Worm (Caenorhabditis elegans) whole organism, young adult: ENCODE results near the gene T03G6.3.
A peak's percentile ranks its signal among the peaks of the same experiment; 100 is the strongest.

Experiments
- B0019.2 ChIP-seq: fragments of 200-800 bp; sonication (Bioruptor generic); conservative IDR thresholded peaks from 2 replicates; pipeline ENCODE4 v1.3.6; 2022; ENCODE audit warnings: missing genetic modification reagents, missing genetic modification characterization, missing compliant biosample characterization
- B0336.3 ChIP-seq: fragments of 200-800 bp; sonication (Bioruptor generic); IDR thresholded peaks from 2 replicates; pipeline ENCODE4 v1.3.6; 2022; ENCODE audit warnings: missing genetic modification characterization, missing compliant biosample characterization
- C17E4.6 ChIP-seq: fragments of 200-800 bp; sonication (Bioruptor generic); IDR thresholded peaks from 2 replicates; pipeline ENCODE4 v1.3.6; 2022; ENCODE audit warnings: missing genetic modification reagents, missing genetic modification characterization, missing compliant biosample characterization
- F23B12.7 ChIP-seq: sonication (generic microtip); optimal IDR thresholded peaks from 2 replicates; lab custom pipeline; 2017; ENCODE audit warnings: missing genetic modification characterization, mild to moderate bottlenecking, missing compliant biosample characterization, antibody characterized with exemption, moderate library complexity; ENCODE audit not compliant: insufficient read depth
- F37B4.10 ChIP-seq: fragments of 200-800 bp; sonication (Bioruptor generic); IDR thresholded peaks from 2 replicates; pipeline ENCODE4 v1.3.6; 2022; ENCODE audit warnings: missing genetic modification characterization, missing compliant biosample characterization
- T26A5.8 ChIP-seq: sonication (generic microtip); optimal IDR thresholded peaks from 2 replicates; lab custom pipeline; 2016; ENCODE audit warnings: missing genetic modification characterization, missing compliant biosample characterization
- Y53G8AR.9 ChIP-seq: fragments of 200-800 bp; sonication (Bioruptor generic); conservative IDR thresholded peaks from 2 replicates; pipeline ENCODE4 v1.3.6; 2022; ENCODE audit warnings: missing genetic modification reagents, missing genetic modification characterization, missing compliant biosample characterization
- Y56A3A.18 ChIP-seq: fragments of 200-800 bp; sonication (Bioruptor generic); IDR thresholded peaks from 2 replicates; pipeline ENCODE4 v1.3.6; 2022; ENCODE audit warnings: missing genetic modification reagents, missing genetic modification characterization, missing compliant biosample characterization
- Y67H2A.10 ChIP-seq: fragments of 200-800 bp; sonication (Bioruptor generic); conservative IDR thresholded peaks from 2 replicates; pipeline ENCODE4 v1.3.6; 2022; ENCODE audit warnings: missing genetic modification reagents, missing genetic modification characterization, missing compliant biosample characterization
- Y95B8A.8 ChIP-seq: fragments of 200-800 bp; sonication (Bioruptor generic); IDR thresholded peaks from 2 replicates; pipeline ENCODE4 v1.3.6; 2022; ENCODE audit warnings: missing genetic modification reagents, missing genetic modification characterization, missing compliant biosample characterization
- akir-1 ChIP-seq: fragments of 200-800 bp; sonication (Bioruptor generic); optimal IDR thresholded peaks from 2 replicates; lab custom pipeline; 2018; ENCODE audit warnings: mild to moderate bottlenecking, missing genetic modification characterization, moderate library complexity, missing compliant biosample characterization
- aptf-2 ChIP-seq: fragments of 200-800 bp; sonication (Bioruptor generic); conservative IDR thresholded peaks from 2 replicates; pipeline ENCODE4 v1.3.6; 2022; ENCODE audit warnings: missing genetic modification reagents, missing genetic modification characterization, missing compliant biosample characterization
- cebp-2 ChIP-seq: fragments of 200-800 bp; sonication (Bioruptor generic); IDR thresholded peaks from 2 replicates; pipeline ENCODE4 v1.3.6; 2022; ENCODE audit warnings: missing genetic modification characterization, missing compliant biosample characterization
- dox-1 ChIP-seq: fragments of 200-800 bp; sonication (Bioruptor generic); IDR thresholded peaks from 2 replicates; pipeline ENCODE4 v1.3.6; 2022; ENCODE audit warnings: missing genetic modification reagents, missing genetic modification characterization, missing compliant biosample characterization
- egl-18 ChIP-seq: fragments of 200-800 bp; sonication (Bioruptor generic); IDR thresholded peaks from 2 replicates; pipeline ENCODE4 v1.3.6; 2022; ENCODE audit warnings: missing genetic modification reagents, missing genetic modification characterization, missing compliant biosample characterization
- egrh-3 ChIP-seq: fragments of 200-800 bp; sonication (Bioruptor generic); IDR thresholded peaks from 2 replicates; pipeline ENCODE4 v1.3.6; 2022; ENCODE audit warnings: missing genetic modification reagents, missing genetic modification characterization, missing compliant biosample characterization
- ets-4 ChIP-seq: fragments of 200-800 bp; sonication (Bioruptor generic); optimal IDR thresholded peaks from 2 replicates; lab custom pipeline; 2018; ENCODE audit warnings: mild to moderate bottlenecking, missing genetic modification characterization, missing compliant biosample characterization
- gei-17 ChIP-seq: fragments of 200-800 bp; sonication (Bioruptor generic); optimal IDR thresholded peaks from 2 replicates; lab custom pipeline; 2018; ENCODE audit warnings: mild to moderate bottlenecking, missing genetic modification characterization, missing compliant biosample characterization
- hlh-12 ChIP-seq: sonication (generic microtip); optimal IDR thresholded peaks from 2 replicates; lab custom pipeline; 2016; ENCODE audit warnings: missing genetic modification characterization, missing compliant biosample characterization
- let-526 ChIP-seq: fragments of 200-800 bp; sonication (Bioruptor generic); IDR thresholded peaks from 2 replicates; pipeline ENCODE4 v1.3.6; 2022; ENCODE audit warnings: missing genetic modification reagents, missing genetic modification characterization, missing compliant biosample characterization
- let-607 ChIP-seq, 2 experiments: fragments of 200-800 bp in 1 of 2; sonication (Bioruptor generic) in 1 of 2; sonication (generic microtip) in 1 of 2; optimal IDR thresholded peaks; 2 replicates each; lab custom pipeline; 2016 to 2018; ENCODE audit warnings: mild to moderate bottlenecking in 2 of 2, missing compliant biosample characterization in 2 of 2, missing genetic modification characterization in 2 of 2, moderate library complexity in 2 of 2, missing genotype in 1 of 2
- lin-26 ChIP-seq: fragments of 200-800 bp; sonication (Bioruptor generic); IDR thresholded peaks from 2 replicates; pipeline ENCODE4 v1.3.6; 2022; ENCODE audit warnings: missing genetic modification reagents, missing genetic modification characterization, missing compliant biosample characterization
- lin-40 ChIP-seq: sonication (generic microtip); optimal IDR thresholded peaks from 2 replicates; lab custom pipeline; 2016; ENCODE audit warnings: missing genetic modification characterization, mild to moderate bottlenecking, missing compliant biosample characterization, missing genotype, missing genetic modification reagents
- lsl-1 ChIP-seq: fragments of 200-800 bp; sonication (Bioruptor generic); optimal IDR thresholded peaks from 2 replicates; lab custom pipeline; 2018; ENCODE audit warnings: mild to moderate bottlenecking, missing genetic modification characterization, moderate library complexity, missing compliant biosample characterization
- madf-10 ChIP-seq: sonication (generic microtip); optimal IDR thresholded peaks from 2 replicates; lab custom pipeline; 2016; ENCODE audit warnings: mild to moderate bottlenecking, missing genetic modification characterization, missing compliant biosample characterization
- mcd-1 ChIP-seq: fragments of 200-800 bp; sonication (Bioruptor generic); IDR thresholded peaks from 2 replicates; pipeline ENCODE4 v1.3.6; 2022; ENCODE audit warnings: missing genetic modification reagents, missing genetic modification characterization, missing compliant biosample characterization
- mel-28 ChIP-seq: sonication (generic microtip); optimal IDR thresholded peaks from 2 replicates; lab custom pipeline; 2016; ENCODE audit warnings: borderline replicate concordance, mild to moderate bottlenecking, missing genetic modification characterization, missing compliant biosample characterization
- nfya-2 ChIP-seq: fragments of 200-800 bp; sonication (Bioruptor generic); IDR thresholded peaks from 2 replicates; pipeline ENCODE4 v1.3.6; 2022; ENCODE audit warnings: missing genetic modification reagents, missing genetic modification characterization, missing compliant biosample characterization
- nfyb-1 ChIP-seq: fragments of 200-800 bp; sonication (Bioruptor generic); IDR thresholded peaks from 2 replicates; pipeline ENCODE4 v1.3.6; 2022; ENCODE audit warnings: missing genetic modification reagents, missing genetic modification characterization, missing compliant biosample characterization
- nhr-120 ChIP-seq: fragments of 200-800 bp; sonication (Bioruptor generic); IDR thresholded peaks from 2 replicates; pipeline ENCODE4 v1.3.6; 2022; ENCODE audit warnings: missing genetic modification characterization, missing compliant biosample characterization
- nhr-179 ChIP-seq: sonication (generic microtip); optimal IDR thresholded peaks from 2 replicates; lab custom pipeline; 2016; ENCODE audit warnings: mild to moderate bottlenecking, missing genetic modification characterization, missing compliant biosample characterization
- nhr-27 ChIP-seq: fragments of 200-800 bp; sonication (Bioruptor generic); optimal IDR thresholded peaks from 2 replicates; lab custom pipeline; 2018; ENCODE audit warnings: mild to moderate bottlenecking, missing genetic modification characterization, moderate library complexity, missing compliant biosample characterization
- nhr-80 ChIP-seq: sonication (generic microtip); optimal IDR thresholded peaks from 2 replicates; lab custom pipeline; 2016; ENCODE audit warnings: missing genetic modification characterization, missing compliant biosample characterization
- pbrm-1 ChIP-seq: fragments of 200-800 bp; sonication (Bioruptor generic); IDR thresholded peaks from 2 replicates; pipeline ENCODE4 v1.3.6; 2022; ENCODE audit warnings: missing genetic modification reagents, missing genetic modification characterization, missing compliant biosample characterization
- pha-4 ChIP-seq: fragments of 150-350 bp; sonication (generic microtip); optimal IDR thresholded peaks from 2 replicates; lab custom pipeline; 2014; ENCODE audit warnings: missing biosample characterization, missing genetic modification reagents, missing genetic modification characterization
- rec-8 ChIP-seq, 2 experiments: sonication (generic microtip); optimal IDR thresholded peaks; 2 replicates each; lab custom pipeline; 2016; ENCODE audit warnings: mild to moderate bottlenecking in 2 of 2, missing genetic modification characterization in 2 of 2, missing genetic modification reagents in 2 of 2, missing genotype in 2 of 2, missing biosample characterization in 1 of 2, missing compliant biosample characterization in 1 of 2, moderate library complexity in 1 of 2
- rpc-1 ChIP-seq, 2 experiments: fragments of 150-350 bp in 1 of 2; sonication (generic microtip) in 1 of 2; optimal IDR thresholded peaks; 2 replicates each; lab custom pipeline; 2014 to 2018; ENCODE audit warnings: missing biosample characterization in 1 of 2, missing genetic modification characterization in 1 of 2, missing genetic modification reagents in 1 of 2, missing genotype in 1 of 2
- sdz-38 ChIP-seq: sonication (generic microtip); optimal IDR thresholded peaks from 2 replicates; lab custom pipeline; 2016; ENCODE audit warnings: missing genotype, missing genetic modification characterization, missing compliant biosample characterization
- snpc-3.4 ChIP-seq: sonication (generic microtip); optimal IDR thresholded peaks from 2 replicates; lab custom pipeline; 2017; ENCODE audit warnings: missing genetic modification characterization, mild to moderate bottlenecking, missing compliant biosample characterization, antibody characterized with exemption, moderate library complexity, missing genotype, missing genetic modification reagents
- snpc-4 ChIP-seq, 5 experiments: fragments of 150-350 bp in 1 of 5; sonication (generic microtip) in 4 of 5; optimal IDR thresholded peaks; 2 replicates each; lab custom pipeline; 2014 to 2018; ENCODE audit warnings: missing genetic modification characterization in 5 of 5, missing biosample characterization in 3 of 5, antibody characterized with exemption in 2 of 5, mild to moderate bottlenecking in 2 of 5, missing compliant biosample characterization in 2 of 5, missing genotype in 2 of 5, moderate library complexity in 2 of 5, missing genetic modification reagents in 1 of 5
- tlf-1 ChIP-seq: fragments of 200-800 bp; sonication (Bioruptor generic); optimal IDR thresholded peaks from 2 replicates; lab custom pipeline; 2018; ENCODE audit warnings: mild to moderate bottlenecking, missing genetic modification characterization, missing compliant biosample characterization
- zfh-2 ChIP-seq: fragments of 200-800 bp; sonication (Bioruptor generic); conservative IDR thresholded peaks from 2 replicates; pipeline ENCODE4 v1.3.6; 2022; ENCODE audit warnings: missing genetic modification reagents, missing genetic modification characterization, missing compliant biosample characterization
- ztf-22 ChIP-seq: fragments of 200-800 bp; sonication (Bioruptor generic); optimal IDR thresholded peaks from 2 replicates; lab custom pipeline; 2018; ENCODE audit warnings: mild to moderate bottlenecking, missing genetic modification characterization, moderate library complexity, missing compliant biosample characterization
- ztf-6 ChIP-seq: fragments of 200-800 bp; sonication (Bioruptor generic); IDR thresholded peaks from 2 replicates; pipeline ENCODE4 v1.3.6; 2022; ENCODE audit warnings: missing genetic modification reagents, missing genetic modification characterization, missing compliant biosample characterization

T03G6.3 gene

DNA sequence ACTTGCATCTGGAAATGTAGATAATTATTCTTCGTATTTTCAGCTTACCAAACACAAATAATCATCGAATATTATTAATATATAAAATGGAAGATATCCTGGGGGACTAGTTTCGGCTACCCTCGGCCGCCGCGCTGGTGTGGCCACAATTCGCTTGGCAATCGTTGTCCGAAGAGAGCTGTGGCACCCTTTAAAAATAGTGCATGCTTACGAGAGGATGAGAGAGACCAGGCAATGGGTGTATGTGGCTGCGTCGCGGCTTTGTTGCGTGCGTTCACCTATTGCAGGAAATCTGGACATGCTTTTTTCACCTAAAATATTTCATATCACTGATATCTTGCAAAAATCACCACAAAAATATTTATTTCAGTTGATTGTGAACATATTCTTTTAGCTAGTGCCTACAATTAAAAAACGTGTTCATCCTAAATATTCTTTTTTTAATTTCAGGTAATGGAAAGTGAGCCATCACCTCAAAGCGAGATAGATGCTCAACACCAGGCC lies 42.8 kb downstream of the T03G6.3 start, which contains the start of the genes ccd-5 and F52H2.1:
Gene ccd-5, minus strand, starts transcription at position 8 of the 504 bp plus-strand sequence.
Gene F52H2.1, plus strand, starts transcription at position 454 of the 504 bp plus-strand sequence.
- TF ChIP-seq madf-10 (tag; lab: Kevin White, UChicago) (no peak), ztf-6 (GFP tag; lab: Robert Waterston, UW) (no peak), dox-1 (GFP tag; lab: Robert Waterston, UW) (peak; percentile 29; the same call in 1 of the 2 replicates), zfh-2 (GFP tag; lab: Robert Waterston, UW) (peak; percentile 57; the same call in 1 of the 2 replicates), cebp-2 (GFP tag; lab: Robert Waterston, UW) (no peak), tlf-1 (GFP tag; lab: Kevin White, UChicago) (no peak), egl-18 (GFP tag; lab: Robert Waterston, UW) (0 out of 2 replicates have a peak, but pooled peaks have one; percentile 33), mel-28 (tag; lab: Kevin White, UChicago) (no peak)

DNA sequence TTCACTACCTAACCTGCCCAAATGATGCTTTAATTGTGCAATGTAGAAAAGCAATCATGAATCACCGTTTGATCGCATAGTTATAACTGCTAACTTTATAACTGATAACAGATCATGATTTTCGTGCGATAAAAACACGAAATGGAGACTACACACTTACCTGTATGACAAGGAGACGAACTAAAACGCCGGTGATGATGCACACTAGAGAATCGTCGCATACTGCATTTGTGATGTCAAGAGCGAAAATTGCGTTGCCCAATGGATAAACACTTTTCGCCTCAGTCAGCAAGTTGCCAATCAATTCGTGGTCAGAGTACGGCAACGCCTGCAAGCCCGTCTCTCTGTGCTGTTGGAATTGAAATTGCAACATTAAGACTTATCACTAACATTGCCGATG lies 46.5 kb downstream of the T03G6.3 start:
- TF ChIP-seq egrh-3 (GFP tag; lab: Robert Waterston, UW), result no peak
- peak; percentile 19 for TF ChIP-seq tlf-1 (GFP tag; lab: Kevin White, UChicago)
- TF ChIP-seq nfyb-1 (GFP tag; lab: Robert Waterston, UW), result peak; percentile 84
- no peak for TF ChIP-seq C17E4.6 (GFP tag; lab: Robert Waterston, UW)
- peak; percentile 57 for TF ChIP-seq akir-1 (GFP tag; lab: Kevin White, UChicago)
- TF ChIP-seq lsl-1 (GFP tag; lab: Kevin White, UChicago), result no peak
- no peak for TF ChIP-seq Y56A3A.18
- no peak for TF ChIP-seq ztf-6 (GFP tag; lab: Robert Waterston, UW)
- 0 out of 2 replicates have a peak, but pooled peaks have one; percentile 46 for TF ChIP-seq Y53G8AR.9
- TF ChIP-seq hlh-12 (tag; lab: Kevin White, UChicago), result no peak
- TF ChIP-seq ets-4 (GFP tag; lab: Kevin White, UChicago), result peak; percentile 66
- TF ChIP-seq cebp-2 (GFP tag; lab: Robert Waterston, UW), result no peak
- TF ChIP-seq B0336.3, result peak; percentile 81
- no peak for TF ChIP-seq snpc-3.4 (tag; lab: Kevin White, UChicago)
- no peak for TF ChIP-seq T26A5.8 (tag; lab: Kevin White, UChicago)
- TF ChIP-seq ztf-22 (GFP tag; lab: Kevin White, UChicago), result peak; percentile 73
- TF ChIP-seq F23B12.7 (tag; lab: Kevin White, UChicago), result no peak
- no peak for TF ChIP-seq F37B4.10 (GFP tag; lab: Robert Waterston, UW)
- no peak for TF ChIP-seq B0019.2 (GFP tag; lab: Robert Waterston, UW)
- no peak for TF ChIP-seq mcd-1 (GFP tag; lab: Robert Waterston, UW)
- no peak for TF ChIP-seq nfya-2 (GFP tag; lab: Robert Waterston, UW)
- TF ChIP-seq pha-4, result no peak
- TF ChIP-seq aptf-2 (GFP tag; lab: Robert Waterston, UW), result no peak
- TF ChIP-seq Y95B8A.8, result no peak
- TF ChIP-seq rpc-1 (optimal IDR thresholded peaks at IDR 0.05; lab: Kevin White, UChicago), result no peak
- TF ChIP-seq rpc-1 (tag; optimal IDR thresholded peaks at IDR 0.05; lab: Kevin White, UChicago), result no peak
- TF ChIP-seq let-607 (tag; optimal IDR thresholded peaks at IDR 0.05; lab: Kevin White, UChicago), result peak; percentile 73 to 82
- TF ChIP-seq nhr-179 (tag; lab: Kevin White, UChicago), result no peak
- no peak for TF ChIP-seq nhr-120 (GFP tag; lab: Robert Waterston, UW)
- TF ChIP-seq nhr-80, result peak; percentile 99
- TF ChIP-seq rec-8 (tag; optimal IDR thresholded peaks at IDR 0.05; lab: Kevin White, UChicago), result no peak
- TF ChIP-seq let-526 (GFP tag; lab: Robert Waterston, UW), result no peak
- no peak for TF ChIP-seq snpc-4 (GFP tag; optimal IDR thresholded peaks at IDR 0.05; lab: Kevin White, UChicago)
- no peak for TF ChIP-seq snpc-4 (tag; optimal IDR thresholded peaks at IDR 0.05; lab: Kevin White, UChicago)
- TF ChIP-seq gei-17 (GFP tag; lab: Kevin White, UChicago), result no peak
- no peak for TF ChIP-seq Y67H2A.10 (GFP tag; lab: Robert Waterston, UW)
- no peak for TF ChIP-seq mel-28 (tag; lab: Kevin White, UChicago)
- TF ChIP-seq pbrm-1 (GFP tag; lab: Robert Waterston, UW), result no peak
- peak; percentile 53 for TF ChIP-seq lin-40
- TF ChIP-seq nhr-27 (tag; lab: Kevin White, UChicago), result no peak
- TF ChIP-seq lin-26, result no peak
- no peak for TF ChIP-seq sdz-38 (tag; lab: Kevin White, UChicago)
